Worm (Caenorhabditis elegans) whole organism, L4 larva: Measurements from ENCODE around the gene K08D8.4.

ENCODE experiments used
- ceh-62 ChIP-seq: sonication (generic microtip); optimal IDR thresholded peaks from 2 replicates; lab custom pipeline; 2017; ENCODE audit warnings: missing biosample characterization, missing genetic modification characterization
- lin-13 ChIP-seq: fragments of 150-350 bp; optimal IDR thresholded peaks from 2 replicates; lab custom pipeline; 2014; ENCODE audit warnings: missing biosample characterization, missing genetic modification reagents, missing genetic modification characterization
- madf-5 ChIP-seq, 2 experiments: fragments of 200-800 bp; sonication (Bioruptor generic); IDR thresholded peaks; 2 replicates each; pipeline ENCODE4 v1.3.6; 2022; ENCODE audit warnings: missing compliant biosample characterization in 2 of 2, missing genetic modification characterization in 2 of 2
- nhr-6 ChIP-seq: fragments of 150-350 bp; optimal IDR thresholded peaks from 2 replicates; lab custom pipeline; 2014; ENCODE audit warnings: missing biosample characterization, missing genetic modification characterization
- unc-62 ChIP-seq, 3 experiments: fragments of 150-350 bp in 1 of 3; sonication (generic microtip); optimal IDR thresholded peaks in 2 of 3; peaks in 1 of 3; 1 replicate in 1 of 3; 2 replicates in 2 of 3; lab custom pipeline; 2014 to 2017; ENCODE audit warnings: missing biosample characterization in 3 of 3, missing genetic modification characterization in 3 of 3, missing genetic modification reagents in 3 of 3, missing genotype in 1 of 3

ce11 chrIV:12869383-12869782 lies 40.4 kb downstream of the K08D8.4 start:
- TF ChIP-seq nhr-6 (tag; lab: Kevin White, UChicago) (no peak), madf-5 (GFP tag; IDR thresholded peaks at IDR 0.05; lab: Robert Waterston, UW) (no peak), ceh-62 (no peak), unc-62 (GFP tag; optimal IDR thresholded peaks at IDR 0.05 in 1 of 2; lab: Kevin White, UChicago) (no peak), unc-62 (tag; optimal IDR thresholded peaks at IDR 0.05; lab: Kevin White, UChicago) (no peak), lin-13 (GFP tag; lab: Kevin White, UChicago) (no peak)
